Worm (Caenorhabditis elegans): ENCODE measurements around the gene hhat-1.

DNA sequence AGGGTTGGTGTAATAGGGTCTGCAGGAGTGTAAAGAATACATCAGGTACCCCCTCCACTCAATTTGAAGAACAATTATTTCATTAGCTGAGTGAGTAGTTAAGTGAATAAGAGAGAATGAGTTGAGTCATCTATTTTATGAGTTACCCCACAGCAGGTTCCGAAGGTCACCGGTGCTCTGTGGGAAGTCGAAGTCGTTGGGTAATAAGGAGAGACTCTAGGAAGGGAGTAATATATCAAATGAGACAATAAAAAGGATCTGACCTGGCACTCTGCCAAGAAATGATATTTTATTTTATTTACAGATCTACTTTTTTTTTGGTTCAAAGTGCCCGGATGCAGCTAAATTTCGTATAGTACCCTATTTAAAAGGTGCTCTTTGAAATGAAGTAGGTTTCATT is 19.8 kb downstream of the hhat-1 start, which contains the start of gene C09F9.1:
- TF ChIP-seq dao-5 (tag; optimal IDR thresholded peaks at IDR 0.05) (no peak), W03F9.2 (tag; optimal IDR thresholded peaks at IDR 0.05) (no peak)
